Worm (Caenorhabditis elegans) whole organism, L1 larva: Measurements from ENCODE around the gene B0281.1.

Source experiments
- C16A3.4 ChIP-seq: fragments of 150-350 bp; optimal IDR thresholded peaks from 2 replicates; lab custom pipeline; 2014; ENCODE audit warnings: missing biosample characterization, missing genetic modification characterization
- C34B4.2 ChIP-seq: sonication (generic microtip); optimal IDR thresholded peaks from 2 replicates; lab custom pipeline; 2017; ENCODE audit warnings: mild to moderate bottlenecking, missing genetic modification characterization, missing compliant biosample characterization
- F16B12.6 ChIP-seq: fragments of 150-350 bp; optimal IDR thresholded peaks from 2 replicates; lab custom pipeline; 2014; ENCODE audit warnings: missing biosample characterization, missing genetic modification characterization
- Y116A8C.19 ChIP-seq: sonication (generic microtip); optimal IDR thresholded peaks from 2 replicates; lab custom pipeline; 2016; ENCODE audit warnings: missing compliant biosample characterization, missing genetic modification characterization, borderline replicate concordance
- ceh-82 ChIP-seq, 3 experiments: fragments of 150-350 bp in 1 of 3; sonication (generic microtip) in 2 of 3; optimal IDR thresholded peaks; 2 replicates each; lab custom pipeline; 2014 to 2017; ENCODE audit warnings: missing biosample characterization in 3 of 3, missing genetic modification characterization in 3 of 3
- ces-1 ChIP-seq: fragments of 150-350 bp; optimal IDR thresholded peaks from 2 replicates; lab custom pipeline; 2014; ENCODE audit warnings: missing biosample characterization, missing genetic modification reagents, missing genetic modification characterization
- dpl-1 ChIP-seq, 3 experiments: fragments of 150-350 bp in 2 of 3; sonication (generic microtip) in 1 of 3; optimal IDR thresholded peaks; 2 replicates each; lab custom pipeline; 2014 to 2017; ENCODE audit warnings: missing biosample characterization in 3 of 3, missing genetic modification characterization in 3 of 3, missing genetic modification reagents in 3 of 3
- efl-1 ChIP-seq, 4 experiments: fragments of 150-350 bp; optimal IDR thresholded peaks in 3 of 4; peaks in 1 of 4; 1 replicate in 1 of 4; 2 replicates in 3 of 4; lab custom pipeline; 2014; ENCODE audit warnings: missing biosample characterization in 2 of 4, missing genetic modification characterization in 2 of 4, missing genetic modification reagents in 2 of 4
- egl-13 ChIP-seq: sonication (generic microtip); optimal IDR thresholded peaks from 2 replicates; lab custom pipeline; 2016; ENCODE audit warnings: missing genotype, missing genetic modification reagents, missing genetic modification characterization, missing compliant biosample characterization
- elt-3 ChIP-seq, 6 experiments: fragments of 150-350 bp in 1 of 6; sonication (generic microtip); optimal IDR thresholded peaks; 2 replicates each; lab custom pipeline; 2017 to 2018; ENCODE audit warnings: missing biosample characterization in 6 of 6, missing genetic modification characterization in 6 of 6, inconsistent platforms in 1 of 6
- hlh-17 ChIP-seq: fragments of 200-800 bp; sonication (Bioruptor generic); optimal IDR thresholded peaks from 2 replicates; lab custom pipeline; 2018; ENCODE audit warnings: missing genetic modification characterization, mild to moderate bottlenecking, missing compliant biosample characterization, moderate library complexity, borderline replicate concordance
- jun-1 ChIP-seq: fragments of 150-350 bp; optimal IDR thresholded peaks from 2 replicates; lab custom pipeline; 2014; ENCODE audit warnings: missing biosample characterization, missing genetic modification reagents, missing genetic modification characterization
- lin-13 ChIP-seq: fragments of 150-350 bp; optimal IDR thresholded peaks from 2 replicates; lab custom pipeline; 2014; ENCODE audit warnings: missing biosample characterization, missing genetic modification reagents, missing genetic modification characterization
- lin-14 ChIP-seq: fragments of 200-800 bp; sonication (Bioruptor generic); optimal IDR thresholded peaks from 2 replicates; lab custom pipeline; 2018; ENCODE audit warnings: mild to moderate bottlenecking, missing genetic modification characterization, moderate library complexity, missing compliant biosample characterization
- lin-15B ChIP-seq: fragments of 150-350 bp; sonication (generic microtip); optimal IDR thresholded peaks from 3 replicates; lab custom pipeline; 2014; ENCODE audit warnings: missing biosample characterization, missing genetic modification characterization
- lin-35 ChIP-seq, 2 experiments: fragments of 150-350 bp; optimal IDR thresholded peaks; 2 replicates each; lab custom pipeline; 2014; ENCODE audit warnings: missing biosample characterization in 2 of 2, missing genetic modification characterization in 2 of 2, missing genetic modification reagents in 2 of 2
- lsy-2 ChIP-seq, 2 experiments: fragments of 150-350 bp; optimal IDR thresholded peaks; 2 replicates each; lab custom pipeline; 2014; ENCODE audit warnings: missing biosample characterization in 2 of 2, missing genetic modification characterization in 2 of 2
- mab-9 ChIP-seq: fragments of 200-800 bp; sonication (Bioruptor generic); IDR thresholded peaks from 2 replicates; pipeline ENCODE4 v1.3.6; 2022; ENCODE audit warnings: missing genetic modification reagents, missing genetic modification characterization, missing compliant biosample characterization
- mdl-1 ChIP-seq, 2 experiments: fragments of 150-350 bp; optimal IDR thresholded peaks; 2 replicates each; lab custom pipeline; 2014 to 2017; ENCODE audit warnings: missing biosample characterization in 2 of 2, missing genetic modification characterization in 2 of 2, inconsistent platforms in 1 of 2
- mep-1 ChIP-seq: fragments of 150-350 bp; optimal IDR thresholded peaks from 2 replicates; lab custom pipeline; 2014; ENCODE audit warnings: missing biosample characterization, missing genetic modification characterization
- nhr-11 ChIP-seq: fragments of 150-350 bp; optimal IDR thresholded peaks from 2 replicates; lab custom pipeline; 2014; ENCODE audit warnings: missing biosample characterization, missing genetic modification characterization
- nhr-19 ChIP-seq: fragments of 200-800 bp; sonication (Bioruptor generic); conservative IDR thresholded peaks from 2 replicates; pipeline ENCODE4 v1.3.6; 2022; ENCODE audit warnings: missing genetic modification characterization, missing compliant biosample characterization
- nhr-20 ChIP-seq: sonication (generic microtip); optimal IDR thresholded peaks from 2 replicates; lab custom pipeline; 2016; ENCODE audit warnings: mild to moderate bottlenecking, missing genetic modification characterization, missing compliant biosample characterization
- nhr-28 ChIP-seq: fragments of 150-350 bp; optimal IDR thresholded peaks from 2 replicates; lab custom pipeline; 2014; ENCODE audit warnings: missing biosample characterization, missing genetic modification characterization
- nhr-71 ChIP-seq: sonication (generic microtip); optimal IDR thresholded peaks from 2 replicates; lab custom pipeline; 2016; ENCODE audit warnings: mild to moderate bottlenecking, missing genetic modification characterization, moderate library complexity, missing compliant biosample characterization
- nhr-85 ChIP-seq: sonication (generic microtip); peaks from one replicate; lab custom pipeline; 2016; ENCODE audit warnings: missing genetic modification characterization, inconsistent platforms, missing compliant biosample characterization
- nhr-90 ChIP-seq: sonication (generic microtip); optimal IDR thresholded peaks from 2 replicates; lab custom pipeline; 2016; ENCODE audit warnings: mild to moderate bottlenecking, missing genetic modification characterization, missing compliant biosample characterization; ENCODE audit not compliant: poor library complexity
- pag-3 ChIP-seq: sonication (generic microtip); optimal IDR thresholded peaks from 2 replicates; lab custom pipeline; 2017; ENCODE audit warnings: missing genetic modification characterization, mild to moderate bottlenecking, missing compliant biosample characterization, antibody characterized with exemption, borderline replicate concordance; ENCODE audit not compliant: insufficient read depth
- rnt-1 ChIP-seq: sonication (generic microtip); optimal IDR thresholded peaks from 2 replicates; lab custom pipeline; 2016; ENCODE audit warnings: mild to moderate bottlenecking, missing genetic modification characterization, moderate library complexity, missing compliant biosample characterization
- skn-1 ChIP-seq: fragments of 150-350 bp; optimal IDR thresholded peaks from 2 replicates; lab custom pipeline; 2014; ENCODE audit warnings: missing biosample characterization, missing genetic modification characterization
- snpc-4 ChIP-seq: fragments of 150-350 bp; optimal IDR thresholded peaks from 2 replicates; lab custom pipeline; 2014; ENCODE audit warnings: missing biosample characterization, missing genetic modification characterization
- swsn-7 ChIP-seq: sonication (generic microtip); optimal IDR thresholded peaks from 2 replicates; lab custom pipeline; 2016; ENCODE audit warnings: missing genetic modification characterization, missing compliant biosample characterization
- unc-130 ChIP-seq: fragments of 150-350 bp; optimal IDR thresholded peaks from 2 replicates; lab custom pipeline; 2017; ENCODE audit warnings: missing biosample characterization, missing genetic modification characterization, inconsistent platforms
- unc-30 ChIP-seq: sonication (generic microtip); optimal IDR thresholded peaks from 2 replicates; lab custom pipeline; 2017; ENCODE audit warnings: missing biosample characterization, missing genetic modification characterization
- unc-98 ChIP-seq: fragments of 200-800 bp; sonication (Bioruptor generic); IDR thresholded peaks from 2 replicates; pipeline ENCODE4 v1.3.6; 2022; ENCODE audit warnings: missing genetic modification characterization, missing compliant biosample characterization
- xbp-1 ChIP-seq: sonication (generic microtip); optimal IDR thresholded peaks from 2 replicates; lab custom pipeline; 2016; ENCODE audit warnings: missing genetic modification characterization, missing compliant biosample characterization
- zip-4 ChIP-seq: fragments of 200-800 bp; sonication (Bioruptor generic); optimal IDR thresholded peaks from 2 replicates; lab custom pipeline; 2018; ENCODE audit warnings: mild to moderate bottlenecking, missing genetic modification characterization, moderate library complexity, missing compliant biosample characterization

B0281.1 gene

DNA sequence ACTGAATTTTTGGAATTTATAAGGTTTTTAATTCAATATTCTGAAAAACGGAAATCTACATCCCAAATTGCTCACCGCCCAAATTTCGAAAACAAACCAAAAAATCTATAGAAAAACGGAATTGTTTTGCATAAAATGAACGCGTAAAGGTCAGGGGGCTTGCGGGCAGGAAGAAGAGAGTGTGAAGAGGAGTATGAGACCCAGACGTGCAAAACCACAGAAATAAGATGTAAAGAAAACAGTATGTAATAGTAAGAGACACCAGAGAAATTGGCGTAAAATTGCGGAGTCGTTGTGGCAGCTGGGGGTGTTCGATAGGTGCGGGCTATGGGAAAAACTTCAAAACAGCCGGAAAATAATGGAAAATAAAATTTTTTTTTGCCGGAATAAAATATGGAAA is 28.1 kb downstream of the B0281.1 start (continued):
- TF ChIP-seq nhr-11 (tag; lab: Kevin White, UChicago) (no peak), nhr-19 (GFP tag; lab: Robert Waterston, UW) (no peak), lin-14 (GFP tag; lab: Kevin White, UChicago) (peak; percentile 61)

DNA sequence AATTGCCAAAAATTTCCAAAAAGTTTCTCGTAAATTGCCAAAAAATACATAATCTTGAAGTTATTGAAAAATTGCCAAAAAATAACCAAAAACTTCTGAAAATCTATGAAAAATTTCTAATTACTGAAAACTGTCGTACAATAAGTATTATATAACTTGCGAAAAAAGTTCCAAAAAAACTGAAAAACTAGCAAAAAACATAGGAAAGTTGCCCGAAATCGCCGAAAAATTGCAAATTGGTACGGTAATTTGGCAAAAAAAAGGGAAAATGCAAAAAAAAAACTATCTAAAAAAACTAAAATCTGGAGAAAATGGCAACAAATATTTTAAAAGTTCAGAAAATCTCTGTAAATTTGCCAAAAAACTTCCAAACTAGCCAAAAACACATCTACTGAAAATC is 28.6 kb downstream of the B0281.1 start, which contains the start of gene enri-1:
Gene enri-1 (minus strand): TSS at position 101 of the 400 bp plus-strand sequence.
- TF ChIP-seq unc-30 (tag; lab: Kevin White, UChicago) (no peak), nhr-90 (tag; lab: Kevin White, UChicago) (no peak)

DNA sequence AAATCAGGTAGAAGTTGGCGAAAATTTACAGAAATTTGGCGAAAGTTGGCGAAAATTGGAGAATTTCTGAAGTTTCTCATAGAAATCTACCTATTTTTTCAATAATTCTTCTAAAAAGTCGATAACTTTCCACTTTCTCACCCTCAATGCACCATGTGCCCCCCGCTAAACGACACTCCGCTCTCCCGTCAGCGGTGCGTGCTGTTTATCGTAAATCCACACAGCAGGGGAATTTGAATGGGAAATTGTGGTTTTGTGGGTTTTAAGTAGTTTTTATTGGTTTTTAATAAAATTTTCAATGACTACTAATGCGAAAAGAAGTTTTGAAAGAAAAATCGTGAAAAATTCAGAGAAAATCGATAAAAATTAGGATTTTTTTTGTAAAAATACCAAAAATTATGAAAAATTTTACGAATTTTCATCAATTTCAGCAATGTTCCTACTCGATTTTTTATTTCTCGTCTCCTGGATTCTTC is 29.2 kb downstream of the B0281.1 start, which contains the start of gene F43C11.6:
Gene F43C11.6 (plus strand): TSS at position 426 of the 476 bp plus-strand sequence.
- TF ChIP-seq ceh-82 (tag; optimal IDR thresholded peaks at IDR 0.05; lab: Kevin White, UChicago) (peak in 2 of 3 experiments; percentile 8 to 54), mdl-1 (tag; optimal IDR thresholded peaks at IDR 0.05; lab: Kevin White, UChicago) (peak in 1 of 2 experiments; percentile 36), nhr-20 (peak; percentile 1), lin-35 (GFP tag; optimal IDR thresholded peaks at IDR 0.05; lab: Kevin White, UChicago) (peak; percentile 49 to 77), nhr-28 (tag; lab: Kevin White, UChicago) (no peak), swsn-7 (tag; lab: Kevin White, UChicago) (peak; percentile 7), F16B12.6 (tag; lab: Kevin White, UChicago) (peak; percentile 48), lin-15B (tag; lab: Kevin White, UChicago) (peak; percentile 27), nhr-85 (tag; lab: Kevin White, UChicago) (no peak), lin-13 (peak; percentile 25), rnt-1 (tag; lab: Kevin White, UChicago) (peak; percentile 81), efl-1 (optimal IDR thresholded peaks at IDR 0.05; lab: Kevin White, UChicago) (peak; percentile 55 to 63), efl-1 (GFP tag; optimal IDR thresholded peaks at IDR 0.05 in 1 of 2; lab: Kevin White, UChicago) (peak; percentile 58 to 95), skn-1 (tag; lab: Kevin White, UChicago) (peak; percentile 23), mab-9 (no peak), C16A3.4 (tag; lab: Kevin White, UChicago) (peak; percentile 55), unc-98 (GFP tag; lab: Robert Waterston, UW) (no peak), dpl-1 (GFP tag; optimal IDR thresholded peaks at IDR 0.05; lab: Kevin White, UChicago) (peak; percentile 35 to 76 (median 37)), C34B4.2 (tag; lab: Kevin White, UChicago) (no peak), lsy-2 (tag; optimal IDR thresholded peaks at IDR 0.05; lab: Kevin White, UChicago) (peak; percentile 37 to 73), hlh-17 (GFP tag; lab: Kevin White, UChicago) (no peak), jun-1 (no peak), xbp-1 (peak; percentile 8), nhr-71 (tag; lab: Kevin White, UChicago) (no peak), zip-4 (GFP tag; lab: Kevin White, UChicago) (no peak), ces-1 (GFP tag; lab: Kevin White, UChicago) (no peak)

DNA sequence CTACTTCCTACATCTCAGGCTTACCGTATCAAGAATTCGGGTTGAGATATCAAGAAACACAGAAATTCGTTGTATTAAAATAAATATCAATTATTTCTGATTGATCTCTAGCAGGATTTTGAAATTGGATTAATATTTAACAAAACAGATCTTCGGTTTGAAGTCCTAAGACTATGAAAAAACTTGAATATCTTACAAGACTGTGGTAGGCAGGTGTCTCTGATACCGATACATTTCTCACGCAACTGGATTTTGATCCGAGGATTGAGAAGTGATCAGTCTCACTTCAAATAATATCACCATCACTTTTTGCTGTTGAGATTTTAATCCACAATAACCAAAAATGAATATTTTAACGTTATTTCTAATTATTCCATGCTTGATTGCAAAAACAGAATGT is 33.8 kb downstream of the B0281.1 start, which contains the start of gene F43C11.4:
Gene F43C11.4 (plus strand): TSS at position 301 of the 400 bp plus-strand sequence.
- no peak for TF ChIP-seq pag-3 (tag; lab: Kevin White, UChicago)
- TF ChIP-seq nhr-85 (tag; lab: Kevin White, UChicago) = no peak
- TF ChIP-seq nhr-28 (tag; lab: Kevin White, UChicago) = no peak
- no peak for TF ChIP-seq elt-3 (tag; optimal IDR thresholded peaks at IDR 0.05; lab: Kevin White, UChicago)
- TF ChIP-seq mep-1 (tag; lab: Kevin White, UChicago) = no peak
- no peak for TF ChIP-seq egl-13
- TF ChIP-seq unc-130 (tag; lab: Kevin White, UChicago) = no peak
- no peak for TF ChIP-seq snpc-4 (tag; lab: Kevin White, UChicago)
- TF ChIP-seq jun-1 = no peak
- TF ChIP-seq mab-9 = no peak
- TF ChIP-seq nhr-19 (GFP tag; lab: Robert Waterston, UW) = no peak
- no peak for TF ChIP-seq Y116A8C.19
